Worm (Caenorhabditis elegans) whole organism, young adult: ENCODE measurements around the gene Y32F6A.5.

Experiments
- C17E4.6 ChIP-seq: fragments of 200-800 bp; sonication (Bioruptor generic); IDR thresholded peaks from 2 replicates; pipeline ENCODE4 v1.3.6; 2022; ENCODE audit warnings: missing genetic modification reagents, missing genetic modification characterization, missing compliant biosample characterization
- F10E7.11 ChIP-seq: sonication (generic microtip); optimal IDR thresholded peaks from 2 replicates; lab custom pipeline; 2017; ENCODE audit warnings: mild to moderate bottlenecking, missing genetic modification characterization, moderate library complexity, missing compliant biosample characterization
- F49E8.2 ChIP-seq: sonication (generic microtip); optimal IDR thresholded peaks from 3 replicates; lab custom pipeline; 2017; ENCODE audit warnings: missing genetic modification characterization, mild to moderate bottlenecking, missing compliant biosample characterization, antibody characterized with exemption, moderate library complexity; ENCODE audit not compliant: insufficient read depth
- T07F8.4 ChIP-seq: sonication (generic microtip); optimal IDR thresholded peaks from 2 replicates; lab custom pipeline; 2016; ENCODE audit warnings: mild to moderate bottlenecking, missing genetic modification characterization, moderate library complexity, missing compliant biosample characterization
- T26A5.8 ChIP-seq: sonication (generic microtip); optimal IDR thresholded peaks from 2 replicates; lab custom pipeline; 2016; ENCODE audit warnings: missing genetic modification characterization, missing compliant biosample characterization
- ZK185.1 ChIP-seq: sonication (generic microtip); optimal IDR thresholded peaks from 2 replicates; lab custom pipeline; 2016; ENCODE audit warnings: mild to moderate bottlenecking, missing genetic modification characterization, missing compliant biosample characterization; ENCODE audit not compliant: poor library complexity, severe bottlenecking
- ama-1 ChIP-seq, 3 experiments: fragments of 150-350 bp in 1 of 3; sonication (generic microtip) in 2 of 3; optimal IDR thresholded peaks; 2 replicates each; lab custom pipeline; 2014 to 2018; ENCODE audit warnings: missing biosample characterization in 2 of 3, missing genetic modification characterization in 2 of 3, missing genetic modification reagents in 2 of 3
- aptf-2 ChIP-seq: fragments of 200-800 bp; sonication (Bioruptor generic); conservative IDR thresholded peaks from 2 replicates; pipeline ENCODE4 v1.3.6; 2022; ENCODE audit warnings: missing genetic modification reagents, missing genetic modification characterization, missing compliant biosample characterization
- aptf-3 ChIP-seq: fragments of 200-800 bp; sonication (Bioruptor generic); IDR thresholded peaks from 2 replicates; pipeline ENCODE4 v1.3.6; 2022; ENCODE audit warnings: missing genetic modification characterization, missing compliant biosample characterization
- attf-3 ChIP-seq: fragments of 200-800 bp; sonication (Bioruptor generic); conservative IDR thresholded peaks from 2 replicates; pipeline ENCODE4 v1.3.6; 2022; ENCODE audit warnings: missing genetic modification reagents, missing genetic modification characterization, missing compliant biosample characterization
- ceh-100 ChIP-seq: fragments of 200-800 bp; sonication (Bioruptor generic); IDR thresholded peaks from 2 replicates; pipeline ENCODE4 v1.3.6; 2022; ENCODE audit warnings: missing genetic modification reagents, missing genetic modification characterization, missing compliant biosample characterization
- ceh-27 ChIP-seq: fragments of 200-800 bp; sonication (Bioruptor generic); optimal IDR thresholded peaks from 2 replicates; lab custom pipeline; 2018; ENCODE audit warnings: mild to moderate bottlenecking, missing genetic modification characterization, moderate library complexity, missing compliant biosample characterization
- ceh-40 ChIP-seq: fragments of 200-800 bp; sonication (Bioruptor generic); IDR thresholded peaks from 2 replicates; pipeline ENCODE4 v1.3.6; 2022; ENCODE audit warnings: missing genetic modification characterization, missing compliant biosample characterization
- ceh-79 ChIP-seq: sonication (generic microtip); optimal IDR thresholded peaks from 2 replicates; lab custom pipeline; 2017; ENCODE audit warnings: mild to moderate bottlenecking, missing genetic modification characterization, missing compliant biosample characterization
- ceh-91 ChIP-seq: fragments of 200-800 bp; sonication (Bioruptor generic); IDR thresholded peaks from 2 replicates; pipeline ENCODE4 v1.3.6; 2022; ENCODE audit warnings: missing genetic modification reagents, missing genetic modification characterization, missing compliant biosample characterization
- chd-7 ChIP-seq: sonication (generic microtip); optimal IDR thresholded peaks from 2 replicates; lab custom pipeline; 2016; ENCODE audit warnings: mild to moderate bottlenecking, missing genetic modification characterization, moderate library complexity, missing compliant biosample characterization
- egl-18 ChIP-seq: fragments of 200-800 bp; sonication (Bioruptor generic); IDR thresholded peaks from 2 replicates; pipeline ENCODE4 v1.3.6; 2022; ENCODE audit warnings: missing genetic modification reagents, missing genetic modification characterization, missing compliant biosample characterization
- fkh-3 ChIP-seq: sonication (generic microtip); optimal IDR thresholded peaks from 2 replicates; lab custom pipeline; 2016; ENCODE audit warnings: mild to moderate bottlenecking, missing genetic modification characterization, missing compliant biosample characterization
- lin-26 ChIP-seq: fragments of 200-800 bp; sonication (Bioruptor generic); IDR thresholded peaks from 2 replicates; pipeline ENCODE4 v1.3.6; 2022; ENCODE audit warnings: missing genetic modification reagents, missing genetic modification characterization, missing compliant biosample characterization
- madf-10 ChIP-seq: sonication (generic microtip); optimal IDR thresholded peaks from 2 replicates; lab custom pipeline; 2016; ENCODE audit warnings: mild to moderate bottlenecking, missing genetic modification characterization, missing compliant biosample characterization
- mes-4 ChIP-seq: sonication (generic microtip); optimal IDR thresholded peaks from 2 replicates; lab custom pipeline; 2016; ENCODE audit warnings: missing genotype, missing genetic modification characterization, missing compliant biosample characterization
- mxl-1 ChIP-seq: sonication (generic microtip); optimal IDR thresholded peaks from 2 replicates; lab custom pipeline; 2016; ENCODE audit warnings: missing genetic modification characterization, missing compliant biosample characterization
- nhr-120 ChIP-seq: fragments of 200-800 bp; sonication (Bioruptor generic); IDR thresholded peaks from 2 replicates; pipeline ENCODE4 v1.3.6; 2022; ENCODE audit warnings: missing genetic modification characterization, missing compliant biosample characterization
- rec-8 ChIP-seq, 2 experiments: sonication (generic microtip); optimal IDR thresholded peaks; 2 replicates each; lab custom pipeline; 2016; ENCODE audit warnings: mild to moderate bottlenecking in 2 of 2, missing genetic modification characterization in 2 of 2, missing genetic modification reagents in 2 of 2, missing genotype in 2 of 2, missing biosample characterization in 1 of 2, missing compliant biosample characterization in 1 of 2, moderate library complexity in 1 of 2
- repo-1 ChIP-seq: sonication (generic microtip); optimal IDR thresholded peaks from 2 replicates; lab custom pipeline; 2017; ENCODE audit warnings: mild to moderate bottlenecking, missing genetic modification characterization, missing compliant biosample characterization
- snpc-4 ChIP-seq, 5 experiments: fragments of 150-350 bp in 1 of 5; sonication (generic microtip) in 4 of 5; optimal IDR thresholded peaks; 2 replicates each; lab custom pipeline; 2014 to 2018; ENCODE audit warnings: missing genetic modification characterization in 5 of 5, missing biosample characterization in 3 of 5, antibody characterized with exemption in 2 of 5, mild to moderate bottlenecking in 2 of 5, missing compliant biosample characterization in 2 of 5, missing genotype in 2 of 5, moderate library complexity in 2 of 5, missing genetic modification reagents in 1 of 5
- somi-1 ChIP-seq: fragments of 200-800 bp; sonication (Bioruptor generic); optimal IDR thresholded peaks from 2 replicates; lab custom pipeline; 2018; ENCODE audit warnings: mild to moderate bottlenecking, missing genetic modification characterization, missing compliant biosample characterization
- unc-62 ChIP-seq: fragments of 150-350 bp; optimal IDR thresholded peaks from 2 replicates; lab custom pipeline; 2014; ENCODE audit warnings: missing biosample characterization, missing genetic modification reagents, missing genetic modification characterization
- xnd-1 ChIP-seq: sonication (generic microtip); optimal IDR thresholded peaks from 2 replicates; lab custom pipeline; 2016; ENCODE audit warnings: missing genotype, missing genetic modification reagents, missing genetic modification characterization, missing compliant biosample characterization
- ztf-25 ChIP-seq: fragments of 200-800 bp; sonication (Bioruptor generic); IDR thresholded peaks from 2 replicates; pipeline ENCODE4 v1.3.6; 2022; ENCODE audit warnings: missing genetic modification reagents, missing genetic modification characterization, missing compliant biosample characterization
- ztf-26 ChIP-seq: sonication (generic microtip); optimal IDR thresholded peaks from 2 replicates; lab custom pipeline; 2017; ENCODE audit warnings: missing genetic modification characterization, missing compliant biosample characterization

Y32F6A.5 gene

ce11 chrV:10475421-10475820 is 22.0 kb upstream of the Y32F6A.5 start:
- TF ChIP-seq fkh-3 (tag; lab: Kevin White, UChicago), result no peak
- no peak for TF ChIP-seq xnd-1 (tag; lab: Kevin White, UChicago)
- no peak for TF ChIP-seq ztf-26 (tag; lab: Kevin White, UChicago)
- TF ChIP-seq attf-3, result no peak
- TF ChIP-seq ceh-100, result no peak
- no peak for TF ChIP-seq snpc-4 (GFP tag; optimal IDR thresholded peaks at IDR 0.05; lab: Kevin White, UChicago)
- TF ChIP-seq snpc-4 (tag; optimal IDR thresholded peaks at IDR 0.05; lab: Kevin White, UChicago), result no peak
- no peak for TF ChIP-seq F10E7.11 (tag; lab: Kevin White, UChicago)
- no peak for TF ChIP-seq C17E4.6 (GFP tag; lab: Robert Waterston, UW)
- no peak for TF ChIP-seq nhr-120
- TF ChIP-seq ceh-91 (GFP tag; lab: Robert Waterston, UW), result no peak
- no peak for TF ChIP-seq ceh-40 (GFP tag; lab: Robert Waterston, UW)

ce11 chrV:10474040-10474439 is 20.6 kb upstream of the Y32F6A.5 start:
- TF ChIP-seq unc-62 (GFP tag; lab: Kevin White, UChicago) (no peak), egl-18 (GFP tag; lab: Robert Waterston, UW) (no peak), lin-26 (GFP tag; lab: Robert Waterston, UW) (no peak), T07F8.4 (tag; lab: Kevin White, UChicago) (no peak), ztf-25 (no peak), aptf-2 (GFP tag; lab: Robert Waterston, UW) (no peak), madf-10 (no peak), chd-7 (tag; lab: Kevin White, UChicago) (no peak), ceh-79 (no peak), T26A5.8 (tag; lab: Kevin White, UChicago) (no peak), ZK185.1 (tag; lab: Kevin White, UChicago) (no peak), mxl-1 (tag; lab: Kevin White, UChicago) (no peak), rec-8 (tag; optimal IDR thresholded peaks at IDR 0.05; lab: Kevin White, UChicago) (no peak), F49E8.2 (no peak)

- no peak for TF ChIP-seq aptf-3 (GFP tag; lab: Robert Waterston, UW)
- TF ChIP-seq ztf-26 (tag; lab: Kevin White, UChicago), result peak; percentile 21
- peak; percentile 58 for TF ChIP-seq ama-1 (optimal IDR thresholded peaks at IDR 0.05; lab: Kevin White, UChicago)
- TF ChIP-seq ama-1 (GFP tag; optimal IDR thresholded peaks at IDR 0.05; lab: Kevin White, UChicago), result no peak
- no peak for TF ChIP-seq somi-1 (GFP tag; lab: Kevin White, UChicago)
- no peak for TF ChIP-seq repo-1
- TF ChIP-seq mes-4, result no peak
Observed at ce11 chrV:10472901-10473774, 19.7 kb upstream of the Y32F6A.5 start.

ce11 chrV:10471007-10471406 is 17.6 kb upstream of the Y32F6A.5 start:
- TF ChIP-seq C17E4.6 (GFP tag; lab: Robert Waterston, UW) (no peak), ceh-27 (GFP tag; lab: Kevin White, UChicago) (no peak), T07F8.4 (tag; lab: Kevin White, UChicago) (no peak)
